Fruit fly (Drosophila melanogaster) whole organism, embryonic: ENCODE measurements around the gene CG1622.

ENCODE experiments used
- CG17612 ChIP-seq: fragments of 200-800 bp; sonication (Bioruptor generic); IDR thresholded peaks from 2 replicates; pipeline ENCODE4 v1.3.6; 2022; ENCODE audit warnings: missing biosample characterization, missing genetic modification characterization
- CG2202 ChIP-seq: fragments of 200-800 bp; sonication (Bioruptor generic); optimal IDR thresholded peaks from 2 replicates; lab custom pipeline; 2018; ENCODE audit warnings: missing biosample characterization, mild to moderate bottlenecking, missing genetic modification characterization
- CG8290 ChIP-seq, 3 experiments: fragments of 200-800 bp; sonication (Bioruptor generic); optimal IDR thresholded peaks; 2 replicates each; lab custom pipeline; 2016 to 2019; ENCODE audit warnings: missing biosample characterization in 3 of 3, missing genetic modification characterization in 3 of 3, mild to moderate bottlenecking in 2 of 3, moderate library complexity in 1 of 3
- cwo ChIP-seq: fragments of 200-800 bp; sonication (Bioruptor generic); optimal IDR thresholded peaks from 3 replicates; lab custom pipeline; 2017; ENCODE audit warnings: missing biosample characterization, missing genetic modification characterization, mild to moderate bottlenecking, moderate library complexity, missing genetic modification reagents
- dysf ChIP-seq: fragments of 200-800 bp; sonication (Bioruptor generic); IDR thresholded peaks from 3 replicates; pipeline ENCODE4 v1.3.6; 2022; ENCODE audit warnings: missing biosample characterization, missing genetic modification characterization
- kay ChIP-seq: fragments of 200-800 bp; sonication (Bioruptor generic); optimal IDR thresholded peaks from 2 replicates; lab custom pipeline; 2016; ENCODE audit warnings: missing biosample characterization, missing genetic modification characterization

The CG1622 gene

DNA sequence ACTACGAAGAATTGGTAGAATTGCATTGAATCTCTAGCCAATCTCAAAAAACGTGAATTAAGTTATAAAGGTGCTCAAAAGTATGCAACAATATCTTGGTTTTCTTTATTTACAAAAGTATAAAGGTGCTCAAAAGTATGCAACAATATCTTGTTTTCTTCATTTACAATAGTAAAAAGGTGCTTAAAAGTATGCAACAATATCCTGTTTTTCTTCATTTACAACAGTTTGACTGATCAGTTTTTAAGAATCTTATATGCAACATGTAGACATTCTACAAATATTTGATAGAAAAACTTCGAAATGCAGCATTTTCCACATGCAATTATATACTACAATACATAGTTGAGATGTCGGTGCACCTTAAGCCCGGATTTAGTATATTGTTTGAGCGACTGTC lies 50.1 kb downstream of the CG1622 start:
- TF ChIP-seq kay (GFP tag; lab: Kevin White, UChicago) (no peak), CG8290 (GFP tag; optimal IDR thresholded peaks at IDR 0.05; lab: Kevin White, UChicago) (peak; percentile 76), CG8290 (tag; optimal IDR thresholded peaks at IDR 0.05; lab: Kevin White, UChicago) (peak in 1 of 2 experiments; percentile 94), CG17612 (GFP tag; lab: Robert Waterston, UW) (peak; percentile 29; the same call in 1 of the 2 replicates), cwo (GFP tag; lab: Kevin White, UChicago) (no peak), dysf (no peak), CG2202 (no peak)
